Worm (Caenorhabditis elegans) whole organism, midembryonic: Measurements from ENCODE around the gene R05G6.5.

ENCODE experiments used
- T22C8.4 ChIP-seq: fragments of 200-800 bp; sonication (Bioruptor generic); IDR thresholded peaks from 2 replicates; pipeline ENCODE4 v1.3.6; 2022; ENCODE audit warnings: missing genetic modification characterization, missing compliant biosample characterization
- flt-1 ChIP-seq: fragments of 200-800 bp; sonication (Bioruptor generic); IDR thresholded peaks from 2 replicates; pipeline ENCODE4 v1.3.6; 2022; ENCODE audit warnings: missing genetic modification characterization, missing compliant biosample characterization
- klf-2 ChIP-seq: fragments of 200-800 bp; sonication (Bioruptor generic); conservative IDR thresholded peaks from 2 replicates; pipeline ENCODE4 v1.3.6; 2022; ENCODE audit warnings: missing genetic modification reagents, missing genetic modification characterization, missing compliant biosample characterization
- med-1 ChIP-seq: sonication (generic microtip); optimal IDR thresholded peaks from 2 replicates; lab custom pipeline; 2017; ENCODE audit warnings: missing genetic modification characterization, mild to moderate bottlenecking, missing compliant biosample characterization, antibody characterized with exemption, missing genetic modification reagents; ENCODE audit not compliant: insufficient read depth
- ref-1 ChIP-seq: fragments of 200-800 bp; sonication (Bioruptor generic); conservative IDR thresholded peaks from 2 replicates; pipeline ENCODE4 v1.3.6; 2022; ENCODE audit warnings: missing genetic modification reagents, missing genetic modification characterization, missing compliant biosample characterization
- ztf-23 ChIP-seq: fragments of 200-800 bp; sonication (Bioruptor generic); IDR thresholded peaks from 2 replicates; pipeline ENCODE4 v1.3.6; 2022; ENCODE audit warnings: missing genetic modification reagents, missing genetic modification characterization, missing compliant biosample characterization

DNA sequence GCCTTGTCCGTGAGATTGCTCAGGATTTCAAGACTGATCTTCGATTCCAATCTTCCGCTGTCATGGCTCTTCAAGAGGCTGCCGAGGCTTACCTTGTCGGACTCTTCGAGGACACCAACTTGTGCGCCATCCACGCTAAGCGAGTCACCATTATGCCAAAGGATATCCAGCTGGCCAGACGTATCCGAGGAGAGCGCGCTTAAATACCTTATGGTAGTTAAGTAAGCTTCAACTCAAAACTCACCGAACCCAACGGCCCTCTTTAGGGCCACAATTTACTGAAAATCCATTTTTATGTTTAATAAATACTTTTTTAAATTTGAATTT, 19.7 kb upstream of the R05G6.5 start:
- TF ChIP-seq med-1 (GFP tag; lab: Kevin White, UChicago) (no peak), ztf-23 (GFP tag; lab: Robert Waterston, UW) (no peak), T22C8.4 (no peak), flt-1 (GFP tag; lab: Robert Waterston, UW) (peak; percentile 65), klf-2 (GFP tag; lab: Robert Waterston, UW) (no peak), ref-1 (no peak)
